Worm (Caenorhabditis elegans) whole organism, L3 larva: ENCODE results near the gene F28A10.5.
"Not testable (repeated sequence)": the region's sequence is repeated elsewhere in the genome, so short reads cannot be mapped to it uniquely, and the experiment has no call there.

ENCODE experiments used
- lin-15B ChIP-seq: fragments of 150-350 bp; optimal IDR thresholded peaks from 2 replicates; lab custom pipeline; 2014; ENCODE audit warnings: missing biosample characterization, missing genetic modification characterization
- sea-2 ChIP-seq: fragments of 150-350 bp; sonication (generic microtip); optimal IDR thresholded peaks from 4 replicates; lab custom pipeline; 2014; ENCODE audit warnings: missing biosample characterization, missing genetic modification reagents, missing genetic modification characterization
- tbx-2 ChIP-seq: sonication (generic microtip); optimal IDR thresholded peaks from 2 replicates; lab custom pipeline; 2016; ENCODE audit warnings: mild to moderate bottlenecking, missing genetic modification characterization, missing compliant biosample characterization

DNA sequence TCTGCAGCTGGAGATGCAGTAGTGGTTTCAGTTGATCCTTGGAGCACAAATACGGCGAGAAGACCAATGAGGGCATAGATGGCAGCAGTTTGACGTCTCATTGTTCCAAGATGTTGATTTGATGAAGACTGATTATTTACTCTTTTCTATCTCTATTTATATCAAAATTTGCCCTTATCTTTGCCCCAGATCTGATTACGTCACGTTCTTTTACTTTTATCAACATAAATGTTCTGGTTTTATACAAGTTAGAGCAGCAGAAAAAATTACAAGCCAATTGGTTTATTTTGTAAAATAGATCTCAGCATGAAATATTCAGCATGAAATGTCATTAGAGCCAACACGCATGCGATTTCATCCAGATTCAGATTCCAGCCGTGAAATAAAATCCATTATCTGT is 27.7 kb downstream of the F28A10.5 start, which contains the start of gene msrp-4:
- TF ChIP-seq sea-2 (GFP tag; lab: Kevin White, UChicago); tbx-2; lin-15B (tag; lab: Kevin White, UChicago): not testable (repeated sequence)
